Worm (Caenorhabditis elegans): Measurements from ENCODE around the gene fig-1.

DNA sequence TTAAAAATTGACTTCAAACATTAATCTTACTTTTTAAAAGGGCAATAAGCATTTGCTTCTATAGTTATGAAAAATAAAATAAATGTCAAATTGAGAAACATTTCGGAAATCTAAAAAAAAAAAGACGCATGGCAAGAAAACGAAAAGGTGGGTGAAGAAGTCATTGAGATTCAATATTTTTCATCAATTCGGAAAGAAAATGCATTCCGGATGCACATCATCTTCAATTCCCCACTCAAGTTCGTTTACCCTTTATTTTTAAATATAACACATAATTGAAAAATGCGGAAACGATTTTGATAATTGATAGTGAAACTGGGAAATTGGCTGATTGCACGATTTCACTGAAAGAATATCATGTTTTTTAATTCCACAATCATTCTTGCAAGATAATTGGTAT lies 21.4 kb upstream of the fig-1 start, which contains the start of gene F53B7.4:
- no peak for TF ChIP-seq mec-3 (tag; optimal IDR thresholded peaks at IDR 0.05; ENCODE audit: borderline replicate concordance)
- no peak for TF ChIP-seq unc-55 (GFP tag; optimal IDR thresholded peaks at IDR 0.05)
- no peak for TF ChIP-seq sox-4 (tag; optimal IDR thresholded peaks at IDR 0.05)
- TF ChIP-seq madf-2 (tag; optimal IDR thresholded peaks at IDR 0.05) = no peak
